Worm (Caenorhabditis elegans): ENCODE data around the gene C28D4.7.
"Not testable (repeated sequence)": the region's sequence is repeated elsewhere in the genome, so short reads cannot be mapped to it uniquely, and the experiment has no call there.

The C28D4.7 gene

DNA sequence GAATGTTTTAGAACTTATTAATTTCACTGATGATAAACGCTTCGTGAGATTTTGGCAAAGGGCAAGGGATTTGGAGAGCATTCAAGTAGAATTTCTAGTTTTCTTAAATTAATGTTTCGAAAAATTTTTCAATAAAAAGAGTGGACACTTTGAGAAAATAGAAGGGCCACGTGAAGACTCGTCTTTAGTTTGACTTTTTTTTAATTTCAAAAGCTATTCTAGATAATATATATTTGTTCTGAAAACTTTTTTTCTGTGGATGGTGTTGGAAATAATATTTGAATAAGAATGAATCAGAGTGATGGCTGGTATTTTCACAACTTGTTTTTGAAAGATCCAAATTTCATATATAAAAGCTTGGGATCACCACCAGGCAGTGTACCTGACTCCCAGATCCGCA, 5.4 kb upstream of the C28D4.7 start, which contains the start of gene C28D4.8:
Gene C28D4.8, minus strand, starts transcription at position 101 of the 400 bp plus-strand sequence.
- TF ChIP-seq ceh-83 (GFP tag; optimal IDR thresholded peaks at IDR 0.05): no peak
- TF ChIP-seq flh-1 (GFP tag; optimal IDR thresholded peaks at IDR 0.05): no peak
- no peak for TF ChIP-seq mep-1 (tag; optimal IDR thresholded peaks at IDR 0.05)
- TF ChIP-seq nhr-28 (tag; optimal IDR thresholded peaks at IDR 0.05): no peak
- TF ChIP-seq lsy-2 (tag; optimal IDR thresholded peaks at IDR 0.05): no peak
- TF ChIP-seq blmp-1 (tag; optimal IDR thresholded peaks at IDR 0.05): no peak
- TF ChIP-seq ces-1 (GFP tag; optimal IDR thresholded peaks at IDR 0.05): no peak
- no peak for TF ChIP-seq unc-120 (tag; optimal IDR thresholded peaks at IDR 0.05; ENCODE audit: poor library complexity, severe bottlenecking)
- no peak for TF ChIP-seq lin-13 (tag; optimal IDR thresholded peaks at IDR 0.05)
- no peak for TF ChIP-seq elt-1 (tag; optimal IDR thresholded peaks at IDR 0.05; ENCODE audit: borderline replicate concordance, insufficient read depth)
- TF ChIP-seq bed-3 (GFP tag; optimal IDR thresholded peaks at IDR 0.05): no peak
- TF ChIP-seq zip-8 (tag; optimal IDR thresholded peaks at IDR 0.05): no peak
- TF ChIP-seq sptf-1 (tag; optimal IDR thresholded peaks at IDR 0.05): no peak
- no peak for TF ChIP-seq elt-3 (tag; optimal IDR thresholded peaks at IDR 0.05)
- TF ChIP-seq pha-4 (tag; optimal IDR thresholded peaks at IDR 0.05): no peak
- no peak for TF ChIP-seq nhr-2 (tag; optimal IDR thresholded peaks at IDR 0.05)

- TF ChIP-seq ztf-11 (tag; optimal IDR thresholded peaks at IDR 0.05) (no peak), lin-32 (GFP tag; optimal IDR thresholded peaks at IDR 0.05) (no peak), sptf-1 (tag; optimal IDR thresholded peaks at IDR 0.05) (no peak), mep-1 (tag; optimal IDR thresholded peaks at IDR 0.05) (no peak), cnd-1 (tag; optimal IDR thresholded peaks at IDR 0.05) (no peak), drap-1 (GFP tag; optimal IDR thresholded peaks at IDR 0.05) (no peak), lin-13 (tag; optimal IDR thresholded peaks at IDR 0.05) (no peak), unc-120 (tag; optimal IDR thresholded peaks at IDR 0.05; ENCODE audit: poor library complexity, severe bottlenecking) (no peak), mls-2 (tag; optimal IDR thresholded peaks at IDR 0.05) (no peak), nhr-2 (tag; optimal IDR thresholded peaks at IDR 0.05) (no peak), bed-3 (GFP tag; optimal IDR thresholded peaks at IDR 0.05) (no peak), blmp-1 (tag; optimal IDR thresholded peaks at IDR 0.05) (no peak), M03D4.4 (tag; optimal IDR thresholded peaks at IDR 0.05) (no peak), nhr-12 (tag; optimal IDR thresholded peaks at IDR 0.05) (no peak), elt-1 (tag; optimal IDR thresholded peaks at IDR 0.05; ENCODE audit: borderline replicate concordance, insufficient read depth) (no peak), unc-39 (tag; optimal IDR thresholded peaks at IDR 0.05) (no peak), mab-5 (tag; optimal IDR thresholded peaks at IDR 0.05) (no peak), elt-3 (tag; optimal IDR thresholded peaks at IDR 0.05) (no peak), snpc-4 (tag; optimal IDR thresholded peaks at IDR 0.05) (no peak)
Observed at ce11 chrIV:9746762-9747161, 3.8 kb upstream of the C28D4.7 start, which contains the start of gene C28D4.5. Gene C28D4.5 (minus strand): TSS chrIV:9746862.

DNA sequence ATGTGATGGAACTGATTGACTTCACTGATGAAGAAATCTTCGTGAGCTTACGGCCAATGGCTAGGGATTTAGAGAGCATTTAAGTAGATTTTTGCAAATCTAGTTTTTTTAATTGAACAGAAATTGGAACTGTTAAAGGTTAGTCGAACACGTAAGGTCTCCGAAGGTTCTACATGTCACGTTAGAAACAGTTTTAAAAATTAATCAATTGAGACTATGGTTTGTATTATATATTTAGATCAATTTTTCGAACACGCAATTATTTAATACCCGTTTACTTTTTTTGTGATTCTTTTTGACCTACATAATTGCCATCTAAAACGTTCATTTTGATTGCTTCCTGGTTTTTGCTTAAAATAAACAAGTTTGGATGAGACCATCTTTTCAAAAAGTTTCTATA, 2.0 kb upstream of the C28D4.7 start, which contains the start of gene C28D4.4:
Gene C28D4.4, minus strand, starts transcription at position 101 of the 400 bp plus-strand sequence.
- TF ChIP-seq ces-1 (GFP tag; optimal IDR thresholded peaks at IDR 0.05): no peak
- no peak for TF ChIP-seq mep-1 (tag; optimal IDR thresholded peaks at IDR 0.05)
- no peak for TF ChIP-seq nhr-237 (tag; optimal IDR thresholded peaks at IDR 0.05)
- TF ChIP-seq ceh-43 (GFP tag; optimal IDR thresholded peaks at IDR 0.05): no peak
- no peak for TF ChIP-seq unc-62 (GFP tag; optimal IDR thresholded peaks at IDR 0.05)
- no peak for TF ChIP-seq nhr-76 (tag; optimal IDR thresholded peaks at IDR 0.05)
- no peak for TF ChIP-seq ceh-83 (GFP tag; optimal IDR thresholded peaks at IDR 0.05)
- no peak for TF ChIP-seq ztf-11 (tag; optimal IDR thresholded peaks at IDR 0.05)
- TF ChIP-seq pha-4 (tag; optimal IDR thresholded peaks at IDR 0.05): no peak
- TF ChIP-seq bed-3 (GFP tag; optimal IDR thresholded peaks at IDR 0.05): no peak
- TF ChIP-seq snpc-4 (tag; optimal IDR thresholded peaks at IDR 0.05): no peak
- TF ChIP-seq ceh-39 (tag; optimal IDR thresholded peaks at IDR 0.05): no peak
- TF ChIP-seq mab-5 (tag; optimal IDR thresholded peaks at IDR 0.05): no peak
- TF ChIP-seq blmp-1 (tag; optimal IDR thresholded peaks at IDR 0.05): no peak
- TF ChIP-seq drap-1 (GFP tag; optimal IDR thresholded peaks at IDR 0.05): no peak

DNA sequence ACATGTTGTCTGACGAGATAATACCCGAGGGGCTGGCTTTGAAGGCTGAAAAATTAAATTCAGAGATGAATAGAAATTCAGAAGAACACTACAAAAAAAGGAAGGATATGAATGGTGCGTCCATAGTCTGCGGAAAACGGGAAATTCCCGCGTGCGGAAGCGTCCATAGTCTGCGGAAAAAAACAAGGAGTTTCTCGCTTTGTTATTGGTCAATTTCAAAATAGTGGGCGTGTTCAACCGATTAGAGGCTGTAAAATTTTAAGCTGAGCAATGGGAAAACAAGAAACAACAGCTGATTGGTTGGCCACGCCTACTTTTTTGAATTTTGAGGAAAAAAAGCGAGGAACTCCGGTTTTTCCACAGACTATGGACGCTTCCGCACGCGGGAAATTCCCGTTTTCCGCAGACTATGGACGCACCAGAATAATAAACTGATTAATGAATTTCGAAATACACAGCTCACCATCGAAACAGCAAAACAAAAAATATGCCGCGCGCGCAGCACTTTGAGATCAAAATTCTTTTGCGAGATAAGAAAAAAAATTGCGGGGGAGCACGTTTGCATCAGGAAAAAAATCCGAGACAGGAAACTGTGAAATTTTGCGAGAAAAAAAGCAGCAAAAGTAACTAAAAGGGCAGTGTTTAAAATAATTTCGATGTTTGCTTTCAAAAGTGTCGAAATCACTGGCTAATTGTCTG, 1.9 kb downstream of the C28D4.7 start, which contains the start of gene gln-6:
Gene gln-6, minus strand, starts transcription at position 51 of the 699 bp plus-strand sequence.
- not testable (repeated sequence) for TF ChIP-seq ceh-83 (GFP tag; optimal IDR thresholded peaks at IDR 0.05); lsy-2 (tag; optimal IDR thresholded peaks at IDR 0.05); blmp-1 (tag; optimal IDR thresholded peaks at IDR 0.05)

All from whole organism, mixed stage, embryonic.